Worm (Caenorhabditis elegans): ENCODE data around the gene vps-24.

Gene vps-24

ce11 chrII:4993530-4994192 is at the start of gene vps-24, which contains the start of gene eif-1:
TSS of gene vps-24 (plus strand) at chrII:4993998.
TSS of gene eif-1 (minus strand) at chrII:4993580.
- TF ChIP-seq med-1 (GFP tag; optimal IDR thresholded peaks at IDR 0.05; ENCODE audit: insufficient read depth) (no peak), cog-1 (tag; optimal IDR thresholded peaks at IDR 0.05) (no peak), tab-1 (GFP tag; IDR thresholded peaks at IDR 0.05) (no peak), ztf-29 (GFP tag; IDR thresholded peaks at IDR 0.05) (no peak), klf-2 (GFP tag; conservative IDR thresholded peaks at IDR 0.05) (no peak), T22C8.4 (GFP tag; IDR thresholded peaks at IDR 0.05) (no peak), flt-1 (GFP tag; IDR thresholded peaks at IDR 0.05) (no peak), ztf-23 (GFP tag; IDR thresholded peaks at IDR 0.05) (no peak), ref-1 (GFP tag; conservative IDR thresholded peaks at IDR 0.05) (no peak)

- no peak for TF ChIP-seq flt-1 (GFP tag; IDR thresholded peaks at IDR 0.05)
- no peak for TF ChIP-seq T22C8.4 (GFP tag; IDR thresholded peaks at IDR 0.05)
- no peak for TF ChIP-seq ref-1 (GFP tag; conservative IDR thresholded peaks at IDR 0.05)
- TF ChIP-seq med-1 (GFP tag; optimal IDR thresholded peaks at IDR 0.05; ENCODE audit: insufficient read depth): no peak
- no peak for TF ChIP-seq ztf-23 (GFP tag; IDR thresholded peaks at IDR 0.05)
- TF ChIP-seq tab-1 (GFP tag; IDR thresholded peaks at IDR 0.05): no peak
- no peak for TF ChIP-seq ztf-29 (GFP tag; IDR thresholded peaks at IDR 0.05)
- no peak for TF ChIP-seq klf-2 (GFP tag; conservative IDR thresholded peaks at IDR 0.05)
- no peak for TF ChIP-seq cog-1 (tag; optimal IDR thresholded peaks at IDR 0.05)
Measured at ce11 chrII:4945695-4946094, 48.1 kb upstream of the vps-24 start, which contains the start of the genes gldi-11 and ZK546.2. TSS of gene gldi-11 (minus strand) at chrII:4945789. TSS of gene ZK546.2 (plus strand) at chrII:4946027.

- TF ChIP-seq ref-1 (GFP tag; conservative IDR thresholded peaks at IDR 0.05) (no peak), ztf-23 (GFP tag; IDR thresholded peaks at IDR 0.05) (no peak), tab-1 (GFP tag; IDR thresholded peaks at IDR 0.05) (no peak)
Measured at ce11 chrII:4946775-4947174, 47.0 kb upstream of the vps-24 start.

ce11 chrII:4948118-4948517 is 45.7 kb upstream of the vps-24 start:
- no peak for TF ChIP-seq klf-2 (GFP tag; conservative IDR thresholded peaks at IDR 0.05)
- TF ChIP-seq tab-1 (GFP tag; IDR thresholded peaks at IDR 0.05): no peak
- 0 out of 2 replicates have a peak, but pooled peaks have one; percentile 15 for TF ChIP-seq ztf-23 (GFP tag; IDR thresholded peaks at IDR 0.05)

- no peak for TF ChIP-seq klf-2 (GFP tag; conservative IDR thresholded peaks at IDR 0.05)
- no peak for TF ChIP-seq ztf-29 (GFP tag; IDR thresholded peaks at IDR 0.05)
- no peak for TF ChIP-seq flt-1 (GFP tag; IDR thresholded peaks at IDR 0.05)
- no peak for TF ChIP-seq cog-1 (tag; optimal IDR thresholded peaks at IDR 0.05)
- no peak for TF ChIP-seq tab-1 (GFP tag; IDR thresholded peaks at IDR 0.05)
- TF ChIP-seq T22C8.4 (GFP tag; IDR thresholded peaks at IDR 0.05): no peak
Measured at ce11 chrII:4949380-4949950, 44.3 kb upstream of the vps-24 start, which contains the start of the genes try-1 and zyg-12. TSS of gene try-1 (minus strand) at chrII:4949527. TSS of gene zyg-12 (plus strand) at chrII:4949900.

- TF ChIP-seq cog-1 (tag; optimal IDR thresholded peaks at IDR 0.05) (no peak), med-1 (GFP tag; optimal IDR thresholded peaks at IDR 0.05; ENCODE audit: insufficient read depth) (no peak), ref-1 (GFP tag; conservative IDR thresholded peaks at IDR 0.05) (no peak), ztf-23 (GFP tag; IDR thresholded peaks at IDR 0.05) (no peak), tab-1 (GFP tag; IDR thresholded peaks at IDR 0.05) (no peak), klf-2 (GFP tag; conservative IDR thresholded peaks at IDR 0.05) (no peak), T22C8.4 (GFP tag; IDR thresholded peaks at IDR 0.05) (no peak), ztf-29 (GFP tag; IDR thresholded peaks at IDR 0.05) (no peak), flt-1 (GFP tag; IDR thresholded peaks at IDR 0.05) (no peak)
Measured at ce11 chrII:4953289-4953688, 40.5 kb upstream of the vps-24 start, which contains the start of gene ndx-3. TSS of gene ndx-3 (plus strand) at chrII:4953589.

- no peak for TF ChIP-seq ztf-23 (GFP tag; IDR thresholded peaks at IDR 0.05)
- no peak for TF ChIP-seq flt-1 (GFP tag; IDR thresholded peaks at IDR 0.05)
- TF ChIP-seq T22C8.4 (GFP tag; IDR thresholded peaks at IDR 0.05): no peak
- TF ChIP-seq med-1 (GFP tag; optimal IDR thresholded peaks at IDR 0.05; ENCODE audit: insufficient read depth): no peak
- TF ChIP-seq cog-1 (tag; optimal IDR thresholded peaks at IDR 0.05): no peak
- TF ChIP-seq ref-1 (GFP tag; conservative IDR thresholded peaks at IDR 0.05): no peak
- TF ChIP-seq klf-2 (GFP tag; conservative IDR thresholded peaks at IDR 0.05): no peak
Measured at ce11 chrII:4954099-4954959, 39.5 kb upstream of the vps-24 start.

ce11 chrII:4955353-4955752 is 38.4 kb upstream of the vps-24 start, which contains the start of gene pbs-3:
TSS of gene pbs-3 (minus strand) at chrII:4955427.
- TF ChIP-seq med-1 (GFP tag; optimal IDR thresholded peaks at IDR 0.05; ENCODE audit: insufficient read depth) (no peak), flt-1 (GFP tag; IDR thresholded peaks at IDR 0.05) (0 out of 2 replicates have a peak, but pooled peaks have one; percentile 56), klf-2 (GFP tag; conservative IDR thresholded peaks at IDR 0.05) (no peak), ztf-29 (GFP tag; IDR thresholded peaks at IDR 0.05) (no peak), cog-1 (tag; optimal IDR thresholded peaks at IDR 0.05) (peak; percentile 12), tab-1 (GFP tag; IDR thresholded peaks at IDR 0.05) (no peak), ztf-23 (GFP tag; IDR thresholded peaks at IDR 0.05) (no peak)

ce11 chrII:4959719-4960118 is 34.1 kb upstream of the vps-24 start, which contains the start of gene ulp-2:
TSS of gene ulp-2 (minus strand) at chrII:4959876.
- TF ChIP-seq flt-1 (GFP tag; IDR thresholded peaks at IDR 0.05) (no peak), ztf-23 (GFP tag; IDR thresholded peaks at IDR 0.05) (0 out of 2 replicates have a peak, but pooled peaks have one; percentile 19), klf-2 (GFP tag; conservative IDR thresholded peaks at IDR 0.05) (no peak)
